Worm (Caenorhabditis elegans) whole organism, L4 larva: ENCODE results near the gene ash-2.

ENCODE experiments used
- F37D6.2 ChIP-seq: sonication (generic microtip); optimal IDR thresholded peaks from 2 replicates; lab custom pipeline; 2016; ENCODE audit warnings: mild to moderate bottlenecking, missing genetic modification characterization, missing compliant biosample characterization
- R02D3.7 ChIP-seq: fragments of 150-350 bp; sonication (generic microtip); optimal IDR thresholded peaks from 3 replicates; lab custom pipeline; 2014; ENCODE audit warnings: missing biosample characterization, missing genetic modification characterization
- lir-3 ChIP-seq: sonication (generic microtip); optimal IDR thresholded peaks from 2 replicates; lab custom pipeline; 2016; ENCODE audit warnings: mild to moderate bottlenecking, missing genetic modification characterization, missing compliant biosample characterization
- mes-2 ChIP-seq: sonication (generic microtip); optimal IDR thresholded peaks from 2 replicates; lab custom pipeline; 2016; ENCODE audit warnings: missing genotype, mild to moderate bottlenecking, missing genetic modification characterization, missing compliant biosample characterization; ENCODE audit not compliant: poor library complexity, severe bottlenecking
- nhr-76 ChIP-seq: fragments of 150-350 bp; optimal IDR thresholded peaks from 2 replicates; lab custom pipeline; 2014; ENCODE audit warnings: missing biosample characterization, missing genetic modification characterization
- pha-4 ChIP-seq, 2 experiments: fragments of 150-350 bp in 1 of 2; fragments of 200-800 bp in 1 of 2; sonication (Bioruptor generic) in 1 of 2; IDR thresholded peaks in 1 of 2; optimal IDR thresholded peaks in 1 of 2; 2 replicates each; pipeline versions ENCODE4 v1.3.6 to Lab custom; 2014 to 2022; ENCODE audit warnings: missing genetic modification characterization in 2 of 2, missing genetic modification reagents in 2 of 2, missing biosample characterization in 1 of 2, missing compliant biosample characterization in 1 of 2
- spr-3 ChIP-seq: fragments of 200-800 bp; sonication (Bioruptor generic); optimal IDR thresholded peaks from 2 replicates; lab custom pipeline; 2018; ENCODE audit warnings: mild to moderate bottlenecking, missing genetic modification characterization, missing compliant biosample characterization

ce11 chrII:11966602-11967001, 13.0 kb upstream of the ash-2 start, which contains the start of gene rab-7:
- TF ChIP-seq mes-2 (tag; lab: Kevin White, UChicago) (no peak), spr-3 (GFP tag; lab: Kevin White, UChicago) (no peak), nhr-76 (tag; lab: Kevin White, UChicago) (no peak), R02D3.7 (tag; lab: Kevin White, UChicago) (no peak), F37D6.2 (tag; lab: Kevin White, UChicago) (no peak), pha-4 (GFP tag; IDR thresholded peaks at IDR 0.05; lab: Robert Waterston, UW) (no peak; the same call in 1 of the 2 replicates), pha-4 (tag; optimal IDR thresholded peaks at IDR 0.05; lab: Kevin White, UChicago) (no peak), lir-3 (no peak)
